Fruit fly (Drosophila melanogaster) whole organism, prepupa: ENCODE measurements around the gene CG15021.

Experiments used
- CG8119 ChIP-seq: fragments of 200-800 bp; sonication (Bioruptor generic); IDR thresholded peaks from 3 replicates; pipeline ENCODE4 v1.3.6; 2022; ENCODE audit warnings: missing biosample characterization, missing genetic modification characterization
- CG9139 ChIP-seq: fragments of 200-800 bp; sonication (Bioruptor generic); optimal IDR thresholded peaks from 3 replicates; lab custom pipeline; 2017; ENCODE audit warnings: missing biosample characterization, mild to moderate bottlenecking, missing genetic modification characterization
- Eip93F ChIP-seq: fragments of 200-800 bp; sonication (Bioruptor generic); optimal IDR thresholded peaks from 2 replicates; lab custom pipeline; 2016; ENCODE audit warnings: missing biosample characterization, mild to moderate bottlenecking, missing genetic modification characterization
- Gug ChIP-seq: fragments of 200-800 bp; sonication (Bioruptor generic); IDR thresholded peaks from 2 replicates; pipeline ENCODE4 v1.3.6; 2022; ENCODE audit warnings: missing biosample characterization, missing genetic modification characterization
- Sox102F ChIP-seq: fragments of 200-800 bp; sonication (Bioruptor generic); optimal IDR thresholded peaks from 2 replicates; lab custom pipeline; 2016; ENCODE audit warnings: missing biosample characterization, mild to moderate bottlenecking, missing genetic modification characterization
- acj6 ChIP-seq: fragments of 200-800 bp; sonication (Bioruptor generic); optimal IDR thresholded peaks from 3 replicates; lab custom pipeline; 2016; ENCODE audit warnings: missing biosample characterization, missing genetic modification characterization

DNA sequence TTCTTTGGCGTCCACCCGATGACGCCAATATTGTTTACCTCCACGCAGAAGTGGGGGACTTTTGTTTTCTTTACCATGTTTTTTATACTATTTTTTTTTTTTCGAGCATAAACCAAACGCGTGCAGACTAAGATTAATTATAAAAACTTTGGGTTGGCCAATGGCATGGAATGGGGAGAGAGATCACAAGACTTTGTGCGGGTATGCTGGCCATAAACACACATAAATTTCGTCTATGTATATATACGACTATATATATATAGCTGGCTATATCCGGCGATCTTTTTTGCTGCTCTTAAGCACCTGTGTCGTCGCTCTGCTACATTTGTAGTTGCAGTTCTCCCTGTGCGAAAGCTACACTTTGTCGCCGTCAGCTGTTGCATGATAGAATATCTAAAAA lies 24.6 kb upstream of the CG15021 start:
- TF ChIP-seq Sox102F (GFP tag; lab: Kevin White, UChicago) (no peak), Gug (no peak), CG8119 (GFP tag; lab: Robert Waterston, UW) (no peak), Eip93F (GFP tag; lab: Kevin White, UChicago) (no peak), acj6 (no peak), CG9139 (GFP tag; lab: Kevin White, UChicago) (no peak)
